Worm (Caenorhabditis elegans): Measurements from ENCODE around the gene rfip-2.

- TF ChIP-seq hmbx-1 (tag; optimal IDR thresholded peaks at IDR 0.05) (no peak), ceh-36 (tag; optimal IDR thresholded peaks at IDR 0.05) (no peak), sea-1 (GFP tag; conservative IDR thresholded peaks at IDR 0.05) (no peak), hnd-1 (tag; optimal IDR thresholded peaks at IDR 0.05) (no peak), ama-1 (optimal IDR thresholded peaks at IDR 0.05) (no peak), aly-1 (tag; optimal IDR thresholded peaks at IDR 0.05) (no peak), tbx-37 (GFP tag; conservative IDR thresholded peaks at IDR 0.05) (no peak), scrt-1 (GFP tag; IDR thresholded peaks at IDR 0.05) (no peak)
Observed at ce11 chrII:762942-763341, 39.4 kb downstream of the rfip-2 start.

All from whole organism, early embryonic.